Fruit fly (Drosophila melanogaster) whole organism, prepupa: ENCODE results near the gene CG42342.

Experiments
- CG11762 ChIP-seq: fragments of 200-800 bp; sonication (Bioruptor generic); optimal IDR thresholded peaks from 3 replicates; lab custom pipeline; 2016; ENCODE audit warnings: missing biosample characterization, missing genetic modification characterization; ENCODE audit not compliant: insufficient read depth
- CG3919 ChIP-seq: fragments of 200-800 bp; sonication (Bioruptor generic); optimal IDR thresholded peaks from 3 replicates; lab custom pipeline; 2016; ENCODE audit warnings: missing biosample characterization, missing genetic modification characterization
- CG6276 ChIP-seq: fragments of 200-800 bp; sonication (Bioruptor generic); optimal IDR thresholded peaks from 2 replicates; lab custom pipeline; 2017; ENCODE audit warnings: missing biosample characterization, mild to moderate bottlenecking, missing genetic modification characterization
- CG6854 ChIP-seq: fragments of 200-800 bp; sonication (Bioruptor generic); optimal IDR thresholded peaks from 2 replicates; lab custom pipeline; 2017; ENCODE audit warnings: missing biosample characterization, mild to moderate bottlenecking, missing genetic modification characterization
- CG8632 ChIP-seq: fragments of 200-800 bp; sonication (Bioruptor generic); optimal IDR thresholded peaks from 3 replicates; lab custom pipeline; 2016; ENCODE audit warnings: missing biosample characterization, missing genetic modification characterization
- cyc ChIP-seq: fragments of 200-800 bp; sonication (Bioruptor generic); optimal IDR thresholded peaks from 3 replicates; lab custom pipeline; 2016; ENCODE audit warnings: missing biosample characterization, missing genetic modification characterization

DNA sequence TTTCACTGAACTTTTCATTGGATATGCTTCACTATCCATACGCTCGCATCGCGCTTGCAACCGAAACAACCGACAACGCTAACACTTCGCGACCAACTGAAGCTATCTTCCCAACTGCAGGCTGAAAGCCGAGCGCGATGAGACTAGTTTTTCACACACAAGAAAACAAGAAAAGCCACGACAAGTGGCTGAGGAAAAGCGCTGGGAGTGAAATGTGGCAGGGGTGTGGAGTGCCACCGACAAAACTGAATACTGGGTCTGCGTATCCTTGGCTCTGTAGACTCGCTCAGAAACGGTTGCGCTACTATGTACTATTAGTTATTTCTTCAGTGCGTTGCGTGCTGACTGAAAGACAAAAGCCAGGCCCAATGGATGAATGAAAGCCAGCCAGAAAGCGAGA lies 7.2 kb upstream of the CG42342 start, which contains the start of gene Cad89D:
- TF ChIP-seq CG6854 (GFP tag; lab: Kevin White, UChicago) (no peak), CG3919 (GFP tag; lab: Kevin White, UChicago) (no peak), CG11762 (no peak), CG6276 (GFP tag; lab: Kevin White, UChicago) (no peak), CG8632 (GFP tag; lab: Kevin White, UChicago) (no peak), cyc (GFP tag; lab: Kevin White, UChicago) (no peak)
